Fruit fly (Drosophila melanogaster) whole organism, embryonic: Measurements from ENCODE around the gene CG43354.
A peak's percentile ranks its signal among the peaks of the same experiment; 100 is the strongest.

Experiments used
- Atf-2 ChIP-seq: fragments of 200-800 bp; sonication (Bioruptor generic); optimal IDR thresholded peaks from 2 replicates; lab custom pipeline; 2016; ENCODE audit warnings: missing biosample characterization, missing genetic modification characterization
- B-H2 ChIP-seq: fragments of 200-800 bp; sonication (Bioruptor generic); optimal IDR thresholded peaks from 2 replicates; lab custom pipeline; 2018; ENCODE audit warnings: missing biosample characterization, mild to moderate bottlenecking, missing genetic modification characterization
- CG10462 ChIP-seq: fragments of 200-800 bp; sonication (Bioruptor generic); optimal IDR thresholded peaks from 2 replicates; lab custom pipeline; 2016; ENCODE audit warnings: missing biosample characterization, missing genetic modification characterization
- CG11247 ChIP-seq: fragments of 200-800 bp; sonication (Bioruptor generic); IDR thresholded peaks from 2 replicates; pipeline ENCODE4 v1.3.6; 2022; ENCODE audit warnings: missing biosample characterization, missing genetic modification characterization
- CG12071 ChIP-seq: fragments of 200-800 bp; sonication (Bioruptor generic); optimal IDR thresholded peaks from 3 replicates; lab custom pipeline; 2018; ENCODE audit warnings: missing biosample characterization, mild to moderate bottlenecking, missing genetic modification characterization
- CG12391 ChIP-seq: fragments of 200-800 bp; sonication (Bioruptor generic); optimal IDR thresholded peaks from 3 replicates; lab custom pipeline; 2018; ENCODE audit warnings: missing biosample characterization, mild to moderate bottlenecking, missing genetic modification characterization, moderate library complexity
- CG12942 ChIP-seq: fragments of 200-800 bp; sonication (Bioruptor generic); optimal IDR thresholded peaks from 3 replicates; lab custom pipeline; 2016; ENCODE audit warnings: missing biosample characterization, missing genetic modification characterization
- CG14441 ChIP-seq: fragments of 200-800 bp; sonication (Bioruptor generic); IDR thresholded peaks from 2 replicates; pipeline ENCODE4 v1.3.6; 2022; ENCODE audit warnings: missing biosample characterization, missing genetic modification characterization
- CG17359 ChIP-seq: fragments of 200-800 bp; sonication (Bioruptor generic); optimal IDR thresholded peaks from 3 replicates; lab custom pipeline; 2018; ENCODE audit warnings: missing biosample characterization, mild to moderate bottlenecking, missing genetic modification characterization, moderate library complexity
- CG18619 ChIP-seq: fragments of 200-800 bp; sonication (Bioruptor generic); optimal IDR thresholded peaks from 3 replicates; lab custom pipeline; 2017; ENCODE audit warnings: missing biosample characterization, mild to moderate bottlenecking, missing genetic modification characterization
- CG2875 ChIP-seq: fragments of 200-800 bp; sonication (Bioruptor generic); optimal IDR thresholded peaks from 2 replicates; lab custom pipeline; 2017; ENCODE audit warnings: missing biosample characterization, mild to moderate bottlenecking, missing genetic modification characterization, missing genetic modification reagents
- CG30020 ChIP-seq: fragments of 200-800 bp; optimal IDR thresholded peaks from 2 replicates; lab custom pipeline; 2019; ENCODE audit warnings: missing biosample characterization, mild to moderate bottlenecking, missing genetic modification characterization, moderate library complexity
- CG43689 ChIP-seq: fragments of 200-800 bp; sonication (Bioruptor generic); IDR thresholded peaks from 2 replicates; pipeline ENCODE4 v1.3.6; 2022; ENCODE audit warnings: missing biosample characterization, missing genetic modification characterization
- CG4854 ChIP-seq: fragments of 200-800 bp; sonication (Bioruptor generic); optimal IDR thresholded peaks from 2 replicates; lab custom pipeline; 2016; ENCODE audit warnings: missing biosample characterization, missing genetic modification characterization, inconsistent platforms
- CG6791 ChIP-seq: fragments of 200-800 bp; sonication (Bioruptor generic); IDR thresholded peaks from 3 replicates; pipeline ENCODE4 v1.3.6; 2022; ENCODE audit warnings: missing biosample characterization, missing genetic modification characterization; ENCODE audit not compliant: partially characterized antibody
- CG8388 ChIP-seq: fragments of 200-800 bp; sonication (Bioruptor generic); optimal IDR thresholded peaks from 2 replicates; lab custom pipeline; 2019; ENCODE audit warnings: missing biosample characterization, mild to moderate bottlenecking, missing genetic modification characterization, moderate library complexity
- CG8478 ChIP-seq: fragments of >200 bp; optimal IDR thresholded peaks from 2 replicates; lab custom pipeline; 2018
- D19A ChIP-seq: fragments of 200-800 bp; optimal IDR thresholded peaks from 3 replicates; lab custom pipeline; 2019; ENCODE audit warnings: missing biosample characterization, mild to moderate bottlenecking, missing genetic modification characterization, moderate library complexity
- Deaf1 ChIP-seq: fragments of 200-800 bp; optimal IDR thresholded peaks from 3 replicates; lab custom pipeline; 2019; ENCODE audit warnings: missing biosample characterization, mild to moderate bottlenecking, missing genetic modification characterization, moderate library complexity
- Dip2 ChIP-seq: fragments of 200-800 bp; sonication (Bioruptor generic); IDR thresholded peaks from 2 replicates; pipeline ENCODE4 v1.3.6; 2022; ENCODE audit warnings: missing biosample characterization, missing genetic modification characterization
- HLH4C ChIP-seq: fragments of 200-800 bp; sonication (Bioruptor generic); IDR thresholded peaks from 3 replicates; pipeline ENCODE4 v1.3.6; 2022; ENCODE audit warnings: missing biosample characterization, missing genetic modification characterization; ENCODE audit not compliant: partially characterized antibody
- HLHmδ ChIP-seq: fragments of 200-800 bp; sonication (Bioruptor generic); optimal IDR thresholded peaks from 2 replicates; lab custom pipeline; 2018; ENCODE audit warnings: missing biosample characterization, mild to moderate bottlenecking, missing genetic modification characterization, moderate library complexity
- Lim3 ChIP-seq: fragments of 200-800 bp; sonication (Bioruptor generic); IDR thresholded peaks from 2 replicates; pipeline ENCODE4 v1.3.6; 2022; ENCODE audit warnings: missing biosample characterization, missing genetic modification characterization
- Meics ChIP-seq: fragments of 200-800 bp; sonication (Bioruptor generic); optimal IDR thresholded peaks from 2 replicates; lab custom pipeline; 2017; ENCODE audit warnings: missing biosample characterization, mild to moderate bottlenecking, missing genetic modification characterization
- Scr ChIP-seq: fragments of 200-800 bp; sonication (Bioruptor generic); IDR thresholded peaks from 2 replicates; pipeline ENCODE4 v1.3.6; 2022; ENCODE audit warnings: missing biosample characterization, missing genetic modification characterization; ENCODE audit not compliant: partially characterized antibody
- Sox100B ChIP-seq: fragments of 200-800 bp; sonication (Bioruptor generic); optimal IDR thresholded peaks from 3 replicates; lab custom pipeline; 2018; ENCODE audit warnings: missing biosample characterization, mild to moderate bottlenecking, missing genetic modification characterization
- Taf1 ChIP-seq: fragments of 200-800 bp; sonication (Bioruptor generic); IDR thresholded peaks from 2 replicates; pipeline ENCODE4 v1.3.6; 2022; ENCODE audit warnings: missing biosample characterization, missing genetic modification characterization
- Usf ChIP-seq: fragments of 200-800 bp; sonication (Bioruptor generic); optimal IDR thresholded peaks from 2 replicates; lab custom pipeline; 2017; ENCODE audit warnings: missing genotype, missing biosample characterization, missing genetic modification characterization
- YL-1 ChIP-seq: fragments of 200-800 bp; sonication (Bioruptor generic); optimal IDR thresholded peaks from 3 replicates; lab custom pipeline; 2017; ENCODE audit warnings: missing biosample characterization, mild to moderate bottlenecking, missing genetic modification characterization
- amos ChIP-seq: fragments of 200-800 bp; sonication (Bioruptor generic); IDR thresholded peaks from 2 replicates; pipeline ENCODE4 v1.3.6; 2022; ENCODE audit warnings: missing biosample characterization, missing genetic modification characterization; ENCODE audit not compliant: partially characterized antibody
- ara ChIP-seq: fragments of 200-800 bp; sonication (Bioruptor generic); IDR thresholded peaks from 2 replicates; pipeline ENCODE4 v1.3.6; 2022; ENCODE audit warnings: missing biosample characterization, missing genetic modification characterization
- bab2 ChIP-seq: fragments of 200-800 bp; sonication (Bioruptor generic); optimal IDR thresholded peaks from 2 replicates; lab custom pipeline; 2016; ENCODE audit warnings: missing biosample characterization, missing genetic modification characterization
- bigmax ChIP-seq: fragments of 200-800 bp; sonication (Bioruptor generic); optimal IDR thresholded peaks from 2 replicates; lab custom pipeline; 2018; ENCODE audit warnings: missing biosample characterization, mild to moderate bottlenecking, missing genetic modification characterization
- cas ChIP-seq: fragments of 200-800 bp; sonication (Bioruptor generic); IDR thresholded peaks from 2 replicates; pipeline ENCODE4 v1.3.6; 2022; ENCODE audit warnings: missing biosample characterization, missing genetic modification characterization
- chinmo ChIP-seq: fragments of 200-800 bp; sonication (Bioruptor generic); IDR thresholded peaks from 4 replicates; pipeline ENCODE4 v1.3.6; 2022; ENCODE audit warnings: missing biosample characterization, missing genetic modification characterization; ENCODE audit not compliant: partially characterized antibody
- dysf ChIP-seq: fragments of 200-800 bp; sonication (Bioruptor generic); IDR thresholded peaks from 3 replicates; pipeline ENCODE4 v1.3.6; 2022; ENCODE audit warnings: missing biosample characterization, missing genetic modification characterization
- exex ChIP-seq: fragments of 200-800 bp; sonication (Bioruptor generic); optimal IDR thresholded peaks from 4 replicates; lab custom pipeline; 2018; ENCODE audit warnings: missing biosample characterization, mild to moderate bottlenecking, missing genetic modification characterization, moderate library complexity
- gcm2 ChIP-seq: fragments of 200-800 bp; sonication (Bioruptor generic); optimal IDR thresholded peaks from 2 replicates; lab custom pipeline; 2016; ENCODE audit warnings: missing biosample characterization, missing genetic modification characterization
- grau ChIP-seq: fragments of 200-800 bp; optimal IDR thresholded peaks from 3 replicates; lab custom pipeline; 2019; ENCODE audit warnings: missing biosample characterization, mild to moderate bottlenecking, missing genetic modification characterization, moderate library complexity
- inv ChIP-seq: fragments of 200-800 bp; sonication (Bioruptor generic); IDR thresholded peaks from 2 replicates; pipeline ENCODE4 v1.3.6; 2022; ENCODE audit warnings: missing biosample characterization, missing genetic modification characterization; ENCODE audit not compliant: partially characterized antibody
- ken ChIP-seq: fragments of 200-800 bp; sonication (Bioruptor generic); IDR thresholded peaks from 3 replicates; pipeline ENCODE4 v1.3.6; 2022; ENCODE audit warnings: missing biosample characterization, missing genetic modification characterization
- kni ChIP-seq: fragments of 200-800 bp; sonication (Bioruptor generic); optimal IDR thresholded peaks from 3 replicates; lab custom pipeline; 2017; ENCODE audit warnings: mild to moderate bottlenecking, missing biosample characterization, missing genetic modification reagents, missing genetic modification characterization
- lbe ChIP-seq: fragments of 200-800 bp; sonication (Bioruptor generic); optimal IDR thresholded peaks from 2 replicates; lab custom pipeline; 2016; ENCODE audit warnings: missing biosample characterization, mild to moderate bottlenecking, missing genetic modification characterization
- lov ChIP-seq, 2 experiments: fragments of 200-800 bp in 1 of 2; fragments of >200 bp in 1 of 2; sonication (Bioruptor generic) in 1 of 2; IDR thresholded peaks in 1 of 2; optimal IDR thresholded peaks in 1 of 2; 2 replicates in 1 of 2; 3 replicates in 1 of 2; pipeline versions ENCODE4 v1.3.6 to Lab custom; 2017 to 2022; ENCODE audit warnings: missing biosample characterization in 1 of 2, missing genetic modification characterization in 1 of 2
- peb ChIP-seq: fragments of 200-800 bp; sonication (Bioruptor generic); IDR thresholded peaks from 2 replicates; pipeline ENCODE4 v1.3.6; 2022; ENCODE audit warnings: missing biosample characterization, missing genetic modification characterization
- ranshi ChIP-seq: fragments of 200-800 bp; sonication (Bioruptor generic); IDR thresholded peaks from 2 replicates; pipeline ENCODE4 v1.3.6; 2022; ENCODE audit warnings: missing biosample characterization, missing genetic modification characterization
- ssp ChIP-seq: fragments of 200-800 bp; sonication (Bioruptor generic); IDR thresholded peaks from 2 replicates; pipeline ENCODE4 v1.3.6; 2022; ENCODE audit warnings: missing biosample characterization, missing genetic modification characterization
- tx ChIP-seq: fragments of 200-800 bp; sonication (Bioruptor generic); optimal IDR thresholded peaks from 2 replicates; lab custom pipeline; 2016; ENCODE audit warnings: missing biosample characterization, missing genetic modification characterization
- wdn ChIP-seq: fragments of 200-800 bp; sonication (Bioruptor generic); IDR thresholded peaks from 2 replicates; pipeline ENCODE4 v1.3.6; 2022; ENCODE audit warnings: missing biosample characterization, missing genetic modification characterization

Gene CG43354

DNA sequence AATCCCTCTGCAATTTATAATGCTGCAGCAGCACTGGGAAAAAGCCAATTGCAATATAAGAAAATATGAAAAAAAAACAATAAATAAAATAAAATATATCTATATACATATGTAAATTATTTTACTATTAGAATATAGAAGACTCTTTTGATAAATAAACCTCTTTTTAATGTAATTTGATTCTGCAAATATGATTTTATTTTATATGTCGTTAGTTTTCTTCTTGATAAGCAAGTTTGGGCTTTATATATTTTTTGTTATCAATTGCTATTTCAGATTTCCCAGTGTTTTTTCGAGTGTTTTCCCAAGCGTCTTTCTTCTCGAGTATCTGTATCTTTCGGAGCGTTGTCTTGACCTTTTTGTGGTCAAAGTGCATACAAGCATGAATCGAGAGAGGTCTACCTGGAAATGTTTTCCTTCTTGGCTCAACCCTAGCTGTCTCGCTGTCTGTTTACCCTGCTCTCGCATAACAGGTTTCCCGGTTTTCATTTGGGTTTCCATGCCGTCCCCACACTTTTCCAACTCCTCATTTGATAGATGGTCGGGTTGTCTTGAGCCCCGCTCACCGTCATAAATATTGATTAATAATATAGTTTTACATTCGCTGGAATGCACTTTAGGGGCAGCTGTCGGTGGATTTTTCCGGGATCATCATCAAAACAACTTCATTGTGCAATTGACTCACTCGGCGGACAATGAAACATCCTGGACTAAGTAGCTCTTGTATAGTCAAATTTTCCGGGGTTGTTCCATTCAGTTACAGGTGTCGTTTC is 4.0 kb downstream of the CG43354 start (continued):
- TF ChIP-seq inv (GFP tag; lab: Robert Waterston, UW), result no peak
- no peak for TF ChIP-seq lbe (GFP tag; lab: Kevin White, UChicago)
- no peak for TF ChIP-seq bigmax (GFP tag; lab: Kevin White, UChicago)
- no peak; the same call in 2 of the 3 replicates for TF ChIP-seq ken (GFP tag; lab: Robert Waterston, UW)
- no peak; the same call in 2 of the 3 replicates for TF ChIP-seq dysf
- no peak for TF ChIP-seq exex (tag; lab: Kevin White, UChicago)
- peak; percentile 61 for TF ChIP-seq CG17359
- no peak for TF ChIP-seq Dip2 (GFP tag; lab: Robert Waterston, UW)
- no peak for TF ChIP-seq CG8478 (lab: Kevin White, UChicago)
- TF ChIP-seq Deaf1, result no peak
- no peak for TF ChIP-seq Lim3 (GFP tag; lab: Robert Waterston, UW)
- no peak for TF ChIP-seq chinmo (GFP tag; lab: Robert Waterston, UW)
- no peak for TF ChIP-seq Taf1 (GFP tag; lab: Robert Waterston, UW)
- TF ChIP-seq Meics, result peak; percentile 27
- no peak for TF ChIP-seq cas (GFP tag; lab: Robert Waterston, UW)
- peak; percentile 41 for TF ChIP-seq Usf (GFP tag; lab: Kevin White, UChicago)
- no peak for TF ChIP-seq gcm2 (GFP tag; lab: Kevin White, UChicago)
- no peak for TF ChIP-seq ranshi
- no peak for TF ChIP-seq CG14441 (GFP tag; lab: Robert Waterston, UW)
- no peak for TF ChIP-seq Scr
- TF ChIP-seq CG18619 (GFP tag; lab: Kevin White, UChicago), result no peak
- TF ChIP-seq CG8388, result peak; percentile 69
- no peak for TF ChIP-seq B-H2 (GFP tag; lab: Kevin White, UChicago)
- TF ChIP-seq CG12942 (GFP tag; lab: Kevin White, UChicago), result peak; percentile 34
- no peak for TF ChIP-seq Atf-2
- TF ChIP-seq D19A (tag; lab: Kevin White, UChicago), result peak; percentile 51
- no peak for TF ChIP-seq CG11247 (GFP tag; lab: Robert Waterston, UW)
- TF ChIP-seq HLH4C, result no peak
- no peak for TF ChIP-seq lov (optimal IDR thresholded peaks at IDR 0.05; lab: Kevin White, UChicago)
- TF ChIP-seq lov (GFP tag; IDR thresholded peaks at IDR 0.05; lab: Robert Waterston, UW), result no peak; the same call in 2 of the 3 replicates
- peak; percentile 75 for TF ChIP-seq kni (GFP tag; lab: Kevin White, UChicago)
- TF ChIP-seq CG4854 (GFP tag; lab: Kevin White, UChicago), result no peak
- peak; percentile 50 for TF ChIP-seq CG30020 (tag; lab: Kevin White, UChicago)
- no peak for TF ChIP-seq HLHmδ (GFP tag; lab: Kevin White, UChicago)
- no peak for TF ChIP-seq amos (GFP tag; lab: Robert Waterston, UW)
- TF ChIP-seq tx (GFP tag; lab: Kevin White, UChicago), result no peak
- TF ChIP-seq CG12071 (GFP tag; lab: Kevin White, UChicago), result no peak
- TF ChIP-seq wdn (GFP tag; lab: Robert Waterston, UW), result no peak
- peak; percentile 32 for TF ChIP-seq CG10462 (GFP tag; lab: Kevin White, UChicago)
- peak; percentile 47; the same call in 1 of the 2 replicates for TF ChIP-seq ara
- TF ChIP-seq bab2 (GFP tag; lab: Kevin White, UChicago), result no peak
- TF ChIP-seq grau (tag; lab: Kevin White, UChicago), result peak; percentile 65
- peak; percentile 88 for TF ChIP-seq CG12391 (tag; lab: Kevin White, UChicago)
- TF ChIP-seq peb, result no peak
- no peak for TF ChIP-seq CG2875
- no peak for TF ChIP-seq YL-1 (GFP tag; lab: Kevin White, UChicago)
- no peak for TF ChIP-seq CG43689 (GFP tag; lab: Robert Waterston, UW)
- 0 out of 3 replicates have a peak, but pooled peaks have one; percentile 17 for TF ChIP-seq CG6791 (GFP tag; lab: Robert Waterston, UW)
- TF ChIP-seq ssp (GFP tag; lab: Robert Waterston, UW), result no peak; the same call in 1 of the 2 replicates
- TF ChIP-seq Sox100B (GFP tag; lab: Kevin White, UChicago), result peak; percentile 81
